Worm (Caenorhabditis elegans): ENCODE measurements around the gene ifet-1.

ce11 chrIII:4461337-4461736 lies 13.6 kb downstream of the ifet-1 start:
- TF ChIP-seq egl-27 (tag; optimal IDR thresholded peaks at IDR 0.05) (no peak), lin-39 (tag; optimal IDR thresholded peaks at IDR 0.05) (no peak), lin-15B (tag; optimal IDR thresholded peaks at IDR 0.05) (no peak), nhr-12 (tag; optimal IDR thresholded peaks at IDR 0.05) (no peak)
